Worm (Caenorhabditis elegans): ENCODE measurements around the gene F46C3.2.
"Not testable (repeated sequence)": the region's sequence is repeated elsewhere in the genome, so short reads cannot be mapped to it uniquely, and the experiment has no call there.

DNA sequence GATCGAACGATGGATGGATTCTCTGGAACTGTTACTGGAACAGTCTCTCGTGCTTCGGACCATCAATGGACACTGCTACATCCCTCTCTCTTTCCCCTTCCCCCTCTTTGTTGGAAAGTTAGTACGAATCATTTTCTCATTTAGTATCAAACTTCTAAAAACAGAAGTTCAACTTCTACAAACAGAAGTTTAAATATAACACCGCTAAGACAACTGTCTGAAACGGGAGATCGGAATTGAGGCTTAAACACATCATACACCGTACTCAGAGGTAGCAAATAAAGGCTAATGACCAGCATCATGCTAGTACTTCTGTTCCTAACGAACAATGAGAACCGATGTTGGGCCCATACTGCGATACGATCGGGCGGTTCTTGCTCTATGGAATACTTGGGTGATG is 21.2 kb upstream of the F46C3.2 start, which contains the start of gene F46C3.7:
- TF ChIP-seq hlh-13 (GFP tag; optimal IDR thresholded peaks at IDR 0.05); Y22D7AL.16 (tag; optimal IDR thresholded peaks at IDR 0.05); ztf-16 (tag; optimal IDR thresholded peaks at IDR 0.05); hlh-6 (tag; optimal IDR thresholded peaks at IDR 0.05): not testable (repeated sequence)

Data from whole organism, late embryonic.